Fruit fly (Drosophila melanogaster) whole organism, embryonic: ENCODE data around the gene dpr7.
A peak's percentile ranks its signal among the peaks of the same experiment; 100 is the strongest.

Experiments
- CG10267 ChIP-seq: fragments of 200-800 bp; sonication (Bioruptor generic); optimal IDR thresholded peaks from 2 replicates; lab custom pipeline; 2018; ENCODE audit warnings: missing biosample characterization, mild to moderate bottlenecking, missing genetic modification characterization, moderate library complexity
- CG13424 ChIP-seq: fragments of 200-800 bp; sonication (Bioruptor generic); optimal IDR thresholded peaks from 2 replicates; lab custom pipeline; 2019; ENCODE audit warnings: missing biosample characterization, mild to moderate bottlenecking, missing genetic modification characterization, moderate library complexity
- CG32772 ChIP-seq: fragments of 200-800 bp; sonication (Bioruptor generic); IDR thresholded peaks from 2 replicates; pipeline ENCODE4 v1.3.6; 2022; ENCODE audit warnings: missing biosample characterization, missing genetic modification characterization
- CG4424 ChIP-seq: fragments of 200-800 bp; sonication (Bioruptor generic); optimal IDR thresholded peaks from 3 replicates; lab custom pipeline; 2016; ENCODE audit warnings: missing biosample characterization, missing genetic modification characterization
- CG8089 ChIP-seq: fragments of 200-800 bp; sonication (Bioruptor generic); optimal IDR thresholded peaks from 3 replicates; lab custom pipeline; 2016; ENCODE audit warnings: missing biosample characterization, missing genetic modification characterization
- CG9437 ChIP-seq: fragments of 200-800 bp; sonication (Bioruptor generic); optimal IDR thresholded peaks from 2 replicates; lab custom pipeline; 2018; ENCODE audit warnings: missing biosample characterization, mild to moderate bottlenecking, missing genetic modification characterization
- D ChIP-seq, 2 experiments: fragments of 200-800 bp in 1 of 2; fragments of >200 bp in 1 of 2; sonication (Bioruptor generic) in 1 of 2; optimal IDR thresholded peaks; 2 replicates in 1 of 2; 3 replicates in 1 of 2; lab custom pipeline; 2017; ENCODE audit warnings: mild to moderate bottlenecking in 1 of 2, missing biosample characterization in 1 of 2, missing genetic modification characterization in 1 of 2, missing genetic modification reagents in 1 of 2
- Doc2 ChIP-seq: fragments of 200-800 bp; sonication (Bioruptor generic); IDR thresholded peaks from 2 replicates; pipeline ENCODE4 v1.3.6; 2022; ENCODE audit warnings: missing biosample characterization, missing genetic modification characterization
- Ets65A ChIP-seq: fragments of 200-800 bp; sonication (Bioruptor generic); peaks from one replicate; lab custom pipeline; 2016; ENCODE audit warnings: missing biosample characterization, missing genetic modification characterization
- Ets97D ChIP-seq: fragments of 200-800 bp; sonication (Bioruptor generic); optimal IDR thresholded peaks from 3 replicates; lab custom pipeline; 2016; ENCODE audit warnings: missing biosample characterization, missing genetic modification characterization
- Hr78 ChIP-seq, 2 experiments: fragments of 200-800 bp in 1 of 2; fragments of >200 bp in 1 of 2; sonication (Bioruptor generic) in 1 of 2; optimal IDR thresholded peaks; 2 replicates each; lab custom pipeline; 2017 to 2019; ENCODE audit warnings: missing biosample characterization in 2 of 2, missing genetic modification characterization in 2 of 2, mild to moderate bottlenecking in 1 of 2, moderate library complexity in 1 of 2
- Jarid2 ChIP-seq: fragments of 200-800 bp; sonication (Bioruptor generic); optimal IDR thresholded peaks from 3 replicates; lab custom pipeline; 2017; ENCODE audit warnings: mild to moderate bottlenecking, missing biosample characterization, missing genetic modification reagents, missing genetic modification characterization
- Nf-YC ChIP-seq: fragments of 200-800 bp; optimal IDR thresholded peaks from 3 replicates; lab custom pipeline; 2019; ENCODE audit warnings: missing biosample characterization, mild to moderate bottlenecking, missing genetic modification characterization, moderate library complexity
- bbx ChIP-seq: fragments of 200-800 bp; sonication (Bioruptor generic); IDR thresholded peaks from 2 replicates; pipeline ENCODE4 v1.3.6; 2022; ENCODE audit warnings: missing biosample characterization, missing genetic modification characterization; ENCODE audit not compliant: partially characterized antibody
- btn ChIP-seq: fragments of 200-800 bp; sonication (Bioruptor generic); optimal IDR thresholded peaks from 2 replicates; lab custom pipeline; 2016; ENCODE audit warnings: missing biosample characterization, missing genetic modification characterization
- mam ChIP-seq: fragments of 200-800 bp; sonication (Bioruptor generic); optimal IDR thresholded peaks from 3 replicates; lab custom pipeline; 2016; ENCODE audit warnings: missing biosample characterization, missing genetic modification characterization
- slbo ChIP-seq: fragments of 200-800 bp; sonication (Bioruptor generic); IDR thresholded peaks from 2 replicates; pipeline ENCODE4 v1.3.6; 2022; ENCODE audit warnings: missing biosample characterization, missing genetic modification characterization
- zfh2 ChIP-seq: fragments of 200-800 bp; sonication (Bioruptor generic); optimal IDR thresholded peaks from 2 replicates; lab custom pipeline; 2016; ENCODE audit warnings: missing biosample characterization, missing genetic modification characterization

The dpr7 gene

dm6 chr4:205671-206252 is 47.4 kb downstream of the dpr7 start, which contains the start of gene CG31998 (continued):
- TF ChIP-seq D (optimal IDR thresholded peaks at IDR 0.05; lab: Kevin White, UChicago) (no peak), D (GFP tag; optimal IDR thresholded peaks at IDR 0.05; lab: Kevin White, UChicago) (no peak), slbo (GFP tag; lab: Robert Waterston, UW) (no peak), CG10267 (tag; lab: Kevin White, UChicago) (peak; percentile 11), Ets65A (GFP tag; lab: Kevin White, UChicago) (peak; percentile 90), CG32772 (no peak), btn (GFP tag; lab: Kevin White, UChicago) (no peak), CG13424 (tag; lab: Kevin White, UChicago) (no peak), CG9437 (GFP tag; lab: Kevin White, UChicago) (no peak), CG8089 (peak; percentile 40), mam (GFP tag; lab: Kevin White, UChicago) (peak; percentile 20), Doc2 (GFP tag; lab: Robert Waterston, UW) (no peak), Ets97D (GFP tag; lab: Kevin White, UChicago) (peak; percentile 76), Nf-YC (tag; lab: Kevin White, UChicago) (no peak), bbx (GFP tag; lab: Robert Waterston, UW) (0 out of 2 replicates have a peak, but pooled peaks have one; percentile 11), Hr78 (GFP tag; optimal IDR thresholded peaks at IDR 0.05; lab: Kevin White, UChicago) (peak in 1 of 2 experiments; percentile 3), CG4424 (GFP tag; lab: Kevin White, UChicago) (no peak), zfh2 (GFP tag; lab: Kevin White, UChicago) (peak; percentile 19), Jarid2 (GFP tag; lab: Kevin White, UChicago) (no peak)
